Fruit fly (Drosophila melanogaster): Measurements from ENCODE around the gene Csas.

Gene Csas

dm6 chr3L:19988891-19989290 lies at the start of gene Csas:
TSS of gene Csas (minus strand) at chr3L:19988991.
- no peak for TF ChIP-seq Hnf4 (GFP tag; optimal IDR thresholded peaks at IDR 0.05)
- no peak for TF ChIP-seq sage (GFP tag; optimal IDR thresholded peaks at IDR 0.05)
- TF ChIP-seq ey (GFP tag; optimal IDR thresholded peaks at IDR 0.05) = no peak
- TF ChIP-seq Dif (GFP tag; optimal IDR thresholded peaks at IDR 0.05; ENCODE audit: partially characterized antibody) = no peak
- TF ChIP-seq Myc (optimal IDR thresholded peaks at IDR 0.05) = no peak
- TF ChIP-seq foxo (GFP tag; optimal IDR thresholded peaks at IDR 0.05) = no peak
- no peak for TF ChIP-seq HLH106 (tag; optimal IDR thresholded peaks at IDR 0.05)
- TF ChIP-seq tai (GFP tag; optimal IDR thresholded peaks at IDR 0.05) = no peak
- no peak for TF ChIP-seq woc (GFP tag; optimal IDR thresholded peaks at IDR 0.05)
- no peak for TF ChIP-seq br (GFP tag; optimal IDR thresholded peaks at IDR 0.05)
- TF ChIP-seq N (GFP tag; optimal IDR thresholded peaks at IDR 0.05) = no peak
- TF ChIP-seq psq (GFP tag; optimal IDR thresholded peaks at IDR 0.05) = no peak
- no peak for TF ChIP-seq h (GFP tag; optimal IDR thresholded peaks at IDR 0.05)
- no peak for TF ChIP-seq dl (GFP tag; optimal IDR thresholded peaks at IDR 0.05; ENCODE audit: insufficient read depth in 1 of 2, partially characterized antibody in 2 of 2)
- TF ChIP-seq OdsH (GFP tag; optimal IDR thresholded peaks at IDR 0.05) = no peak
- TF ChIP-seq usp (GFP tag; optimal IDR thresholded peaks at IDR 0.05) = no peak
- TF ChIP-seq Jra (GFP tag; optimal IDR thresholded peaks at IDR 0.05) = no peak
- TF ChIP-seq CG9705 (GFP tag; optimal IDR thresholded peaks at IDR 0.05) = no peak
- no peak for TF ChIP-seq Sp1 (GFP tag; optimal IDR thresholded peaks at IDR 0.05)

dm6 chr3L:20036610-20037009 lies 47.8 kb upstream of the Csas start:
- TF ChIP-seq Vsx2 (GFP tag; optimal IDR thresholded peaks at IDR 0.05; ENCODE audit: partially characterized antibody) (peak; percentile 6), OdsH (GFP tag; optimal IDR thresholded peaks at IDR 0.05) (no peak)

- TF ChIP-seq Mio (GFP tag; optimal IDR thresholded peaks at IDR 0.05) (no peak), Sp1 (GFP tag; optimal IDR thresholded peaks at IDR 0.05) (no peak), Myc (optimal IDR thresholded peaks at IDR 0.05) (no peak), N (GFP tag; optimal IDR thresholded peaks at IDR 0.05) (no peak), Abd-B (GFP tag; optimal IDR thresholded peaks at IDR 0.05) (no peak), h (GFP tag; optimal IDR thresholded peaks at IDR 0.05) (no peak), Rel (GFP tag; optimal IDR thresholded peaks at IDR 0.05) (no peak), Rel (tag; optimal IDR thresholded peaks at IDR 0.05) (no peak), brk (GFP tag; optimal IDR thresholded peaks at IDR 0.05) (no peak), woc (GFP tag; optimal IDR thresholded peaks at IDR 0.05) (no peak), Dfd (GFP tag; optimal IDR thresholded peaks at IDR 0.05) (no peak), CG9705 (GFP tag; optimal IDR thresholded peaks at IDR 0.05) (no peak), ey (GFP tag; optimal IDR thresholded peaks at IDR 0.05) (no peak), Hr83 (GFP tag; optimal IDR thresholded peaks at IDR 0.05; ENCODE audit: poor library complexity, severe bottlenecking) (no peak), dl (GFP tag; optimal IDR thresholded peaks at IDR 0.05; ENCODE audit: insufficient read depth in 1 of 2, partially characterized antibody in 2 of 2) (no peak), dsf (GFP tag; optimal IDR thresholded peaks at IDR 0.05; ENCODE audit: borderline replicate concordance) (no peak)
These were observed 40.0 kb upstream of the Csas start, which contains the start of gene Lamtor1 for dm6 chr3L:20028753-20029152. TSS of gene Lamtor1 (minus strand) at chr3L:20029020.

- TF ChIP-seq Dfd (GFP tag; optimal IDR thresholded peaks at IDR 0.05) (no peak), brk (GFP tag; optimal IDR thresholded peaks at IDR 0.05) (no peak), Myc (optimal IDR thresholded peaks at IDR 0.05) (no peak), CG9705 (GFP tag; optimal IDR thresholded peaks at IDR 0.05) (no peak), rgr (GFP tag; optimal IDR thresholded peaks at IDR 0.05) (no peak), N (GFP tag; optimal IDR thresholded peaks at IDR 0.05) (no peak), usp (GFP tag; optimal IDR thresholded peaks at IDR 0.05) (no peak), sv (GFP tag; optimal IDR thresholded peaks at IDR 0.05) (no peak), Jra (GFP tag; optimal IDR thresholded peaks at IDR 0.05) (no peak), jim (GFP tag; optimal IDR thresholded peaks at IDR 0.05) (no peak)
These were observed 38.9 kb upstream of the Csas start, which contains the start of gene CG14183 for dm6 chr3L:20027735-20028134. TSS of gene CG14183 (minus strand) at chr3L:20027835.

Data from whole organism, wandering third instar larva.